Fruit fly (Drosophila melanogaster) whole organism, embryonic: ENCODE measurements around the gene CG33986.

Source experiments
- Atf6 ChIP-seq: fragments of 200-800 bp; sonication (Bioruptor generic); IDR thresholded peaks from 2 replicates; pipeline ENCODE4 v1.3.6; 2022; ENCODE audit warnings: missing biosample characterization, missing genetic modification characterization
- Awh ChIP-seq: fragments of 200-800 bp; sonication (Bioruptor generic); IDR thresholded peaks from 2 replicates; pipeline ENCODE4, ENCODE4 v1.3.6; 2022; ENCODE audit warnings: missing biosample characterization, missing genetic modification characterization
- BtbVII ChIP-seq: fragments of 200-800 bp; sonication (Bioruptor generic); optimal IDR thresholded peaks from 3 replicates; lab custom pipeline; 2017; ENCODE audit warnings: missing biosample characterization, mild to moderate bottlenecking, missing genetic modification characterization
- CG10431 ChIP-seq: fragments of 200-800 bp; sonication (Bioruptor generic); optimal IDR thresholded peaks from 3 replicates; lab custom pipeline; 2018; ENCODE audit warnings: missing biosample characterization, mild to moderate bottlenecking, missing genetic modification characterization
- CG11085 ChIP-seq: fragments of 200-800 bp; sonication (Bioruptor generic); IDR thresholded peaks from 2 replicates; pipeline ENCODE4 v1.3.6; 2022; ENCODE audit warnings: missing biosample characterization, missing genetic modification characterization
- CG14014 ChIP-seq: fragments of 200-800 bp; sonication (Bioruptor generic); IDR thresholded peaks from 2 replicates; pipeline ENCODE4 v1.3.6; 2022; ENCODE audit warnings: missing biosample characterization, missing genetic modification characterization
- CG14860 ChIP-seq: fragments of 200-800 bp; sonication (Bioruptor generic); IDR thresholded peaks from 3 replicates; pipeline ENCODE4 v1.3.6; 2022; ENCODE audit warnings: missing biosample characterization, missing genetic modification characterization; ENCODE audit not compliant: partially characterized antibody
- CG15269 ChIP-seq: fragments of 200-800 bp; sonication (Bioruptor generic); optimal IDR thresholded peaks from 2 replicates; lab custom pipeline; 2018; ENCODE audit warnings: missing biosample characterization, mild to moderate bottlenecking, missing genetic modification characterization, moderate library complexity
- CG15514 ChIP-seq: fragments of 200-800 bp; sonication (Bioruptor generic); optimal IDR thresholded peaks from 3 replicates; lab custom pipeline; 2017; ENCODE audit warnings: missing biosample characterization, missing genetic modification characterization, mild to moderate bottlenecking, moderate library complexity, missing genetic modification reagents
- CG1602 ChIP-seq: fragments of 200-800 bp; sonication (Bioruptor generic); optimal IDR thresholded peaks from 3 replicates; lab custom pipeline; 2016; ENCODE audit warnings: missing biosample characterization, missing genetic modification characterization
- CG17361 ChIP-seq: fragments of 200-800 bp; sonication (Bioruptor generic); IDR thresholded peaks from 3 replicates; pipeline ENCODE4 v1.3.6; 2022; ENCODE audit warnings: missing biosample characterization, missing genetic modification characterization
- CG18476 ChIP-seq: fragments of 200-800 bp; sonication (Bioruptor generic); optimal IDR thresholded peaks from 2 replicates; lab custom pipeline; 2016; ENCODE audit warnings: missing biosample characterization, mild to moderate bottlenecking, missing genetic modification characterization
- CG2678 ChIP-seq: fragments of 200-800 bp; sonication (Bioruptor generic); optimal IDR thresholded peaks from 3 replicates; lab custom pipeline; 2019; ENCODE audit warnings: missing biosample characterization, mild to moderate bottlenecking, missing genetic modification characterization, moderate library complexity
- CG3163 ChIP-seq: fragments of 200-800 bp; sonication (Bioruptor generic); optimal IDR thresholded peaks from 3 replicates; lab custom pipeline; 2016; ENCODE audit warnings: missing biosample characterization, missing genetic modification characterization
- CG4707 ChIP-seq: fragments of 200-800 bp; sonication (Bioruptor generic); optimal IDR thresholded peaks from 2 replicates; lab custom pipeline; 2018; ENCODE audit warnings: missing biosample characterization, mild to moderate bottlenecking, missing genetic modification characterization, moderate library complexity
- CG7271 ChIP-seq: fragments of 200-800 bp; sonication (Bioruptor generic); optimal IDR thresholded peaks from 2 replicates; lab custom pipeline; 2018; ENCODE audit warnings: missing biosample characterization, mild to moderate bottlenecking, missing genetic modification characterization, moderate library complexity
- CG7372 ChIP-seq: fragments of 200-800 bp; sonication (Bioruptor generic); IDR thresholded peaks from 2 replicates; pipeline ENCODE4 v1.3.6; 2022; ENCODE audit warnings: missing biosample characterization, missing genetic modification characterization
- CG8388 ChIP-seq: fragments of 200-800 bp; sonication (Bioruptor generic); optimal IDR thresholded peaks from 2 replicates; lab custom pipeline; 2019; ENCODE audit warnings: missing biosample characterization, mild to moderate bottlenecking, missing genetic modification characterization, moderate library complexity
- CG9797 ChIP-seq: fragments of 200-800 bp; sonication (Bioruptor generic); optimal IDR thresholded peaks from 3 replicates; lab custom pipeline; 2018; ENCODE audit warnings: missing biosample characterization, mild to moderate bottlenecking, missing genetic modification characterization
- CHES-1-like ChIP-seq: fragments of 200-800 bp; sonication (Bioruptor generic); optimal IDR thresholded peaks from 2 replicates; lab custom pipeline; 2016; ENCODE audit warnings: missing biosample characterization, missing genetic modification characterization
- CTCF ChIP-seq: fragments of 200-800 bp; sonication (Bioruptor generic); optimal IDR thresholded peaks from 2 replicates; lab custom pipeline; 2017; ENCODE audit warnings: missing biosample characterization, mild to moderate bottlenecking, missing genetic modification characterization, moderate library complexity
- Dbx ChIP-seq: fragments of 200-800 bp; sonication (Bioruptor generic); IDR thresholded peaks from 3 replicates; pipeline ENCODE4 v1.3.6; 2022; ENCODE audit warnings: missing biosample characterization, missing genetic modification characterization
- Dek ChIP-seq: fragments of 200-800 bp; sonication (Bioruptor generic); optimal IDR thresholded peaks from 3 replicates; lab custom pipeline; 2019; ENCODE audit warnings: missing biosample characterization, mild to moderate bottlenecking, missing genetic modification characterization, moderate library complexity
- Hsf ChIP-seq: fragments of 200-800 bp; sonication (Bioruptor generic); optimal IDR thresholded peaks from 3 replicates; lab custom pipeline; 2016; ENCODE audit warnings: missing biosample characterization, missing genetic modification characterization
- Jarid2 ChIP-seq: fragments of 200-800 bp; sonication (Bioruptor generic); optimal IDR thresholded peaks from 3 replicates; lab custom pipeline; 2017; ENCODE audit warnings: mild to moderate bottlenecking, missing biosample characterization, missing genetic modification reagents, missing genetic modification characterization
- Mrtf ChIP-seq: fragments of 200-800 bp; sonication (Bioruptor generic); IDR thresholded peaks from 3 replicates; pipeline ENCODE4 v1.3.6; 2022; ENCODE audit warnings: missing biosample characterization, missing genetic modification characterization
- Pdp1 ChIP-seq, 2 experiments: fragments of 200-800 bp; sonication (Bioruptor generic); optimal IDR thresholded peaks; 3 replicates each; lab custom pipeline; 2016; ENCODE audit warnings: missing biosample characterization in 2 of 2, missing genetic modification characterization in 2 of 2, mild to moderate bottlenecking in 1 of 2, moderate library complexity in 1 of 2
- Scr ChIP-seq: fragments of 200-800 bp; sonication (Bioruptor generic); IDR thresholded peaks from 2 replicates; pipeline ENCODE4 v1.3.6; 2022; ENCODE audit warnings: missing biosample characterization, missing genetic modification characterization; ENCODE audit not compliant: partially characterized antibody
- Taf1 ChIP-seq: fragments of 200-800 bp; sonication (Bioruptor generic); IDR thresholded peaks from 2 replicates; pipeline ENCODE4 v1.3.6; 2022; ENCODE audit warnings: missing biosample characterization, missing genetic modification characterization
- Trl ChIP-seq, 3 experiments: fragments of >200 bp in 2 of 3; fragments of 200-800 bp in 1 of 3; sonication (Bioruptor generic) in 1 of 3; optimal IDR thresholded peaks; 2 replicates in 1 of 3; 3 replicates in 2 of 3; lab custom pipeline; 2016 to 2017; ENCODE audit warnings: missing biosample characterization in 1 of 3, missing genetic modification characterization in 1 of 3
- ara ChIP-seq: fragments of 200-800 bp; sonication (Bioruptor generic); IDR thresholded peaks from 2 replicates; pipeline ENCODE4 v1.3.6; 2022; ENCODE audit warnings: missing biosample characterization, missing genetic modification characterization
- exex ChIP-seq: fragments of 200-800 bp; sonication (Bioruptor generic); optimal IDR thresholded peaks from 4 replicates; lab custom pipeline; 2018; ENCODE audit warnings: missing biosample characterization, mild to moderate bottlenecking, missing genetic modification characterization, moderate library complexity
- kah ChIP-seq: fragments of 200-800 bp; sonication (Bioruptor generic); optimal IDR thresholded peaks from 2 replicates; lab custom pipeline; 2018; ENCODE audit warnings: missing biosample characterization, mild to moderate bottlenecking, missing genetic modification characterization
- knrl ChIP-seq: fragments of 200-800 bp; sonication (Bioruptor generic); IDR thresholded peaks from 3 replicates; pipeline ENCODE4 v1.3.6; 2022; ENCODE audit warnings: missing biosample characterization, missing genetic modification characterization; ENCODE audit not compliant: partially characterized antibody
- lab ChIP-seq: fragments of 200-800 bp; sonication (Bioruptor generic); optimal IDR thresholded peaks from 3 replicates; lab custom pipeline; 2017; ENCODE audit warnings: missing biosample characterization, missing genetic modification characterization, mild to moderate bottlenecking, moderate library complexity, missing genetic modification reagents
- nerfin-1 ChIP-seq: fragments of 200-800 bp; sonication (Bioruptor generic); optimal IDR thresholded peaks from 3 replicates; lab custom pipeline; 2019; ENCODE audit warnings: missing biosample characterization, mild to moderate bottlenecking, missing genetic modification characterization, moderate library complexity
- pros ChIP-seq: fragments of 200-800 bp; sonication (Bioruptor generic); optimal IDR thresholded peaks from 3 replicates; lab custom pipeline; 2019; ENCODE audit warnings: missing biosample characterization, mild to moderate bottlenecking, missing genetic modification characterization, moderate library complexity
- ranshi ChIP-seq: fragments of 200-800 bp; sonication (Bioruptor generic); IDR thresholded peaks from 2 replicates; pipeline ENCODE4 v1.3.6; 2022; ENCODE audit warnings: missing biosample characterization, missing genetic modification characterization
- sd ChIP-seq: fragments of 200-800 bp; sonication (Bioruptor generic); optimal IDR thresholded peaks from 3 replicates; lab custom pipeline; 2018; ENCODE audit warnings: missing biosample characterization, mild to moderate bottlenecking, missing genetic modification characterization, moderate library complexity
- seq ChIP-seq: fragments of 200-800 bp; sonication (Bioruptor generic); IDR thresholded peaks from 2 replicates; pipeline ENCODE4 v1.3.6; 2022; ENCODE audit warnings: missing biosample characterization, missing genetic modification characterization
- sqz ChIP-seq: fragments of 200-800 bp; sonication (Bioruptor generic); optimal IDR thresholded peaks from 3 replicates; lab custom pipeline; 2018; ENCODE audit warnings: missing biosample characterization, mild to moderate bottlenecking, missing genetic modification characterization
- tap ChIP-seq: fragments of 200-800 bp; optimal IDR thresholded peaks from 3 replicates; lab custom pipeline; 2019; ENCODE audit warnings: missing biosample characterization, mild to moderate bottlenecking, missing genetic modification characterization, moderate library complexity
- tio ChIP-seq: fragments of 200-800 bp; sonication (Bioruptor generic); optimal IDR thresholded peaks from 2 replicates; lab custom pipeline; 2017; ENCODE audit warnings: missing biosample characterization, missing genetic modification characterization, inconsistent platforms
- unc-4 ChIP-seq: fragments of 200-800 bp; sonication (Bioruptor generic); IDR thresholded peaks from 2 replicates; pipeline ENCODE4 v1.3.6; 2022; ENCODE audit warnings: missing biosample characterization, missing genetic modification characterization; ENCODE audit not compliant: partially characterized antibody
- vvl ChIP-seq: fragments of 200-800 bp; sonication (Bioruptor generic); IDR thresholded peaks from 2 replicates; pipeline ENCODE4 v1.3.6; 2022; ENCODE audit warnings: missing biosample characterization, missing genetic modification characterization
- zen ChIP-seq: fragments of 200-800 bp; sonication (Bioruptor generic); optimal IDR thresholded peaks from 3 replicates; lab custom pipeline; 2018; ENCODE audit warnings: missing biosample characterization, mild to moderate bottlenecking, missing genetic modification characterization, moderate library complexity
- zen2 ChIP-seq: fragments of 200-800 bp; sonication (Bioruptor generic); IDR thresholded peaks from 3 replicates; pipeline ENCODE4 v1.3.6; 2022; ENCODE audit warnings: missing biosample characterization, missing genetic modification characterization; ENCODE audit not compliant: partially characterized antibody

The CG33986 gene

dm6 chr3L:15495449-15495848 lies 29.6 kb downstream of the CG33986 start, which contains the start of gene CG12355:
CG12355 (minus strand) TSS chr3L:15495549.
- TF ChIP-seq Taf1 (GFP tag; lab: Robert Waterston, UW) (no peak), CG9797 (GFP tag; lab: Kevin White, UChicago) (no peak)

dm6 chr3L:15494599-15495271 lies 30.3 kb downstream of the CG33986 start:
- TF ChIP-seq BtbVII (GFP tag; lab: Kevin White, UChicago) = no peak
- TF ChIP-seq CG4707 (GFP tag; lab: Kevin White, UChicago) = peak; percentile 1
- TF ChIP-seq kah = peak; percentile 3
- no peak for TF ChIP-seq Dek (tag; lab: Kevin White, UChicago)
- TF ChIP-seq pros = no peak
- no peak for TF ChIP-seq Atf6
- TF ChIP-seq CG15269 (tag; lab: Kevin White, UChicago) = no peak
- TF ChIP-seq CTCF (GFP tag; lab: Kevin White, UChicago) = peak; percentile 88
- peak; percentile 86 for TF ChIP-seq CG3163 (GFP tag; lab: Kevin White, UChicago)
- TF ChIP-seq CG2678 (tag; lab: Kevin White, UChicago) = peak; percentile 20
- no peak for TF ChIP-seq Scr (GFP tag; lab: Robert Waterston, UW)
- no peak for TF ChIP-seq Mrtf (GFP tag; lab: Robert Waterston, UW)
- TF ChIP-seq zen (tag; lab: Kevin White, UChicago) = no peak
- TF ChIP-seq ranshi (GFP tag; lab: Robert Waterston, UW) = no peak
- TF ChIP-seq CG10431 = peak; percentile 11
- TF ChIP-seq CG1602 (GFP tag; lab: Kevin White, UChicago) = no peak
- TF ChIP-seq tio (GFP tag; lab: Kevin White, UChicago) = no peak
- TF ChIP-seq zen2 = no peak
- no peak for TF ChIP-seq Hsf (GFP tag; lab: Kevin White, UChicago)
- peak; percentile 25 for TF ChIP-seq lab
- no peak for TF ChIP-seq CG8388 (GFP tag; lab: Kevin White, UChicago)
- TF ChIP-seq seq (GFP tag; lab: Robert Waterston, UW) = no peak
- peak; percentile 49 for TF ChIP-seq sd (tag; lab: Kevin White, UChicago)
- no peak for TF ChIP-seq Jarid2 (GFP tag; lab: Kevin White, UChicago)
- TF ChIP-seq CG14860 (GFP tag; lab: Robert Waterston, UW) = no peak
- TF ChIP-seq CG18476 = no peak
- TF ChIP-seq CG11085 (GFP tag; lab: Robert Waterston, UW) = no peak
- TF ChIP-seq CG14014 (GFP tag; lab: Robert Waterston, UW) = no peak
- TF ChIP-seq vvl = 0 out of 2 replicates have a peak, but pooled peaks have one; percentile 0
- no peak for TF ChIP-seq unc-4 (GFP tag; lab: Robert Waterston, UW)
- no peak for TF ChIP-seq CG7271 (tag; lab: Kevin White, UChicago)
- TF ChIP-seq CG17361 = 0 out of 3 replicates have a peak, but pooled peaks have one; percentile 8
- TF ChIP-seq exex (tag; lab: Kevin White, UChicago) = peak; percentile 21
- TF ChIP-seq tap (tag; lab: Kevin White, UChicago) = no peak
- 0 out of 3 replicates have a peak, but pooled peaks have one; percentile 35 for TF ChIP-seq Dbx
- TF ChIP-seq Trl (optimal IDR thresholded peaks at IDR 0.05; lab: Kevin White, UChicago) = peak; percentile 56 to 65
- no peak for TF ChIP-seq Trl (GFP tag; optimal IDR thresholded peaks at IDR 0.05; lab: Kevin White, UChicago)
- peak; percentile 7 for TF ChIP-seq nerfin-1
- TF ChIP-seq CHES-1-like (GFP tag; lab: Kevin White, UChicago) = no peak
- no peak for TF ChIP-seq CG7372 (GFP tag; lab: Robert Waterston, UW)
- no peak for TF ChIP-seq CG15514
- no peak for TF ChIP-seq knrl (GFP tag; lab: Robert Waterston, UW)
- TF ChIP-seq ara (GFP tag; lab: Robert Waterston, UW) = peak; percentile 47; the same call in 1 of the 2 replicates
- TF ChIP-seq Pdp1 (GFP tag; optimal IDR thresholded peaks at IDR 0.05; lab: Kevin White, UChicago) = peak in 1 of 2 experiments; percentile 51
- TF ChIP-seq sqz = peak; percentile 38
- no peak for TF ChIP-seq Awh (GFP tag; lab: Robert Waterston, UW)
